Worm (Caenorhabditis elegans) whole organism, L4 larva: Measurements from ENCODE around the gene lron-2.

ENCODE experiments used
- F49E8.2 ChIP-seq: sonication (generic microtip); optimal IDR thresholded peaks from 2 replicates; lab custom pipeline; 2016; ENCODE audit warnings: missing compliant biosample characterization, mild to moderate bottlenecking, missing genetic modification characterization, borderline replicate concordance
- T20F7.1 ChIP-seq: fragments of 200-800 bp; sonication (Bioruptor generic); optimal IDR thresholded peaks from 2 replicates; lab custom pipeline; 2018; ENCODE audit warnings: mild to moderate bottlenecking, missing genetic modification characterization, missing compliant biosample characterization
- aha-1 ChIP-seq: fragments of 150-350 bp; peaks from one replicate; lab custom pipeline; 2014; ENCODE audit warnings: missing biosample characterization, missing genetic modification characterization
- ama-1 ChIP-seq: fragments of 150-350 bp; optimal IDR thresholded peaks from 2 replicates; lab custom pipeline; 2014; ENCODE audit warnings: inconsistent platforms, mixed read lengths
- ceh-82 ChIP-seq: sonication (generic microtip); optimal IDR thresholded peaks from 2 replicates; lab custom pipeline; 2017; ENCODE audit warnings: missing biosample characterization, missing genetic modification characterization
- dpl-1 ChIP-seq: fragments of 150-350 bp; optimal IDR thresholded peaks from 2 replicates; lab custom pipeline; 2014; ENCODE audit warnings: missing biosample characterization, missing genetic modification reagents, missing genetic modification characterization
- mdl-1 ChIP-seq, 2 experiments: fragments of 150-350 bp in 1 of 2; sonication (generic microtip) in 1 of 2; optimal IDR thresholded peaks; 2 replicates each; lab custom pipeline; 2014 to 2017; ENCODE audit warnings: missing biosample characterization in 2 of 2, missing genetic modification characterization in 2 of 2
- mes-2 ChIP-seq: sonication (generic microtip); optimal IDR thresholded peaks from 2 replicates; lab custom pipeline; 2016; ENCODE audit warnings: missing genotype, mild to moderate bottlenecking, missing genetic modification characterization, missing compliant biosample characterization; ENCODE audit not compliant: poor library complexity, severe bottlenecking
- nhr-76 ChIP-seq: fragments of 150-350 bp; optimal IDR thresholded peaks from 2 replicates; lab custom pipeline; 2014; ENCODE audit warnings: missing biosample characterization, missing genetic modification characterization
- nhr-77 ChIP-seq: fragments of 150-350 bp; optimal IDR thresholded peaks from 2 replicates; lab custom pipeline; 2014; ENCODE audit warnings: missing biosample characterization, missing genetic modification characterization
- pha-4 ChIP-seq, 2 experiments: fragments of 150-350 bp in 1 of 2; fragments of 200-800 bp in 1 of 2; sonication (Bioruptor generic) in 1 of 2; IDR thresholded peaks in 1 of 2; optimal IDR thresholded peaks in 1 of 2; 2 replicates each; pipeline versions ENCODE4 v1.3.6 to Lab custom; 2014 to 2022; ENCODE audit warnings: missing genetic modification characterization in 2 of 2, missing genetic modification reagents in 2 of 2, missing biosample characterization in 1 of 2, missing compliant biosample characterization in 1 of 2
- tra-1 ChIP-seq: fragments of 200-800 bp; sonication (Bioruptor generic); IDR thresholded peaks from 2 replicates; pipeline ENCODE4 v1.3.6; 2022; ENCODE audit warnings: missing genetic modification reagents, missing genetic modification characterization, missing compliant biosample characterization
- unc-130 ChIP-seq: sonication (generic microtip); optimal IDR thresholded peaks from 2 replicates; lab custom pipeline; 2016; ENCODE audit warnings: missing genetic modification reagents, missing genetic modification characterization, missing compliant biosample characterization
- ztf-11 ChIP-seq: fragments of 150-350 bp; optimal IDR thresholded peaks from 2 replicates; lab custom pipeline; 2014; ENCODE audit warnings: missing biosample characterization, missing genetic modification characterization

DNA sequence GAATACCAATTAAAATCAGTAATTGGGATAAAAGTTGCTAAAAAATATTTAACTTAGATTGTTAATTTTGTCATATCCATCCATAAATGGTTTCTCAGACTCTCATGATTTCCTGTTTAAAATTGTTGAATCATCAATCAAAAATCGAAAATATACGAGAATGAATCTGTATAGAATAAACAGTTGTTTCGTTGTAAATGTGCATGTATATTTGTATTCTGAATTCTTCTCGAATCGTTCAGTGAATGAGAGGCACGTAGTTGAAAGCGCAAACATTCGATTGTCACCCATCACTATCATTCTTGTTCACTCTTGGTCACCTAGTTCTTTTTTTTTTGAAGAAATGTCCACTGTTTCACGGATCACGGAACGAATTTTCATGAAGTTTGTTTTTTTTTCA, 37.4 kb downstream of the lron-2 start, which contains the start of gene ptd-2:
- TF ChIP-seq nhr-76 (tag; lab: Kevin White, UChicago) (no peak), ceh-82 (tag; lab: Kevin White, UChicago) (no peak), F49E8.2 (tag; lab: Kevin White, UChicago) (no peak), ztf-11 (tag; lab: Kevin White, UChicago) (no peak), aha-1 (tag; lab: Kevin White, UChicago) (no peak), dpl-1 (GFP tag; lab: Kevin White, UChicago) (no peak), unc-130 (no peak), mdl-1 (tag; optimal IDR thresholded peaks at IDR 0.05; lab: Kevin White, UChicago) (no peak), tra-1 (GFP tag; lab: Robert Waterston, UW) (no peak), nhr-77 (tag; lab: Kevin White, UChicago) (no peak), ama-1 (lab: Kevin White, UChicago) (no peak), T20F7.1 (GFP tag; lab: Kevin White, UChicago) (no peak), pha-4 (GFP tag; IDR thresholded peaks at IDR 0.05; lab: Robert Waterston, UW) (no peak), pha-4 (tag; optimal IDR thresholded peaks at IDR 0.05; lab: Kevin White, UChicago) (no peak), mes-2 (tag; lab: Kevin White, UChicago) (no peak)
